Worm (Caenorhabditis elegans): ENCODE measurements around the gene ndua-7.

ce11 chrII:13508607-13509006, 14.2 kb upstream of the ndua-7 start:
- TF ChIP-seq nhr-237 (tag; optimal IDR thresholded peaks at IDR 0.05) (no peak), cnd-1 (tag; optimal IDR thresholded peaks at IDR 0.05) (no peak), blmp-1 (tag; optimal IDR thresholded peaks at IDR 0.05) (no peak), nhr-28 (tag; optimal IDR thresholded peaks at IDR 0.05) (no peak), lsy-2 (tag; optimal IDR thresholded peaks at IDR 0.05) (no peak), ham-2 (GFP tag; optimal IDR thresholded peaks at IDR 0.05) (no peak), elt-3 (tag; optimal IDR thresholded peaks at IDR 0.05) (no peak), snpc-4 (tag; optimal IDR thresholded peaks at IDR 0.05) (no peak), mab-5 (tag; optimal IDR thresholded peaks at IDR 0.05) (no peak)
